Fruit fly (Drosophila melanogaster) whole organism, embryonic: ENCODE data around the gene Cwc25.

Source experiments
- Asciz ChIP-seq: fragments of 200-800 bp; sonication (Bioruptor generic); optimal IDR thresholded peaks from 2 replicates; lab custom pipeline; 2017; ENCODE audit warnings: missing biosample characterization, mild to moderate bottlenecking, missing genetic modification characterization, missing genetic modification reagents
- Bdp1 ChIP-seq: fragments of 200-800 bp; sonication (Bioruptor generic); optimal IDR thresholded peaks from 3 replicates; lab custom pipeline; 2016; ENCODE audit warnings: missing biosample characterization, missing genetic modification characterization
- CG10979 ChIP-seq: fragments of 200-800 bp; sonication (Bioruptor generic); optimal IDR thresholded peaks from 2 replicates; lab custom pipeline; 2018; ENCODE audit warnings: missing biosample characterization, mild to moderate bottlenecking, missing genetic modification characterization, moderate library complexity
- CG11696 ChIP-seq: fragments of 200-800 bp; sonication (Bioruptor generic); IDR thresholded peaks from 2 replicates; pipeline ENCODE4 v1.3.6; 2022; ENCODE audit warnings: missing biosample characterization, missing genetic modification characterization
- CG12071 ChIP-seq: fragments of 200-800 bp; sonication (Bioruptor generic); optimal IDR thresholded peaks from 3 replicates; lab custom pipeline; 2018; ENCODE audit warnings: missing biosample characterization, mild to moderate bottlenecking, missing genetic modification characterization
- CG12744 ChIP-seq: fragments of 200-800 bp; sonication (Bioruptor generic); optimal IDR thresholded peaks from 2 replicates; lab custom pipeline; 2016; ENCODE audit warnings: missing biosample characterization, missing genetic modification characterization
- CG13123 ChIP-seq: fragments of 200-800 bp; sonication (Bioruptor generic); optimal IDR thresholded peaks from 2 replicates; lab custom pipeline; 2016; ENCODE audit warnings: missing biosample characterization, missing genetic modification characterization
- CG14667 ChIP-seq: fragments of 200-800 bp; sonication (Bioruptor generic); IDR thresholded peaks from 2 replicates; pipeline ENCODE4 v1.3.6; 2022; ENCODE audit warnings: missing biosample characterization, missing genetic modification characterization
- CG17829 ChIP-seq: fragments of 200-800 bp; optimal IDR thresholded peaks from 2 replicates; lab custom pipeline; 2019; ENCODE audit warnings: missing biosample characterization, mild to moderate bottlenecking, missing genetic modification characterization, moderate library complexity
- CG1792 ChIP-seq: fragments of 200-800 bp; sonication (Bioruptor generic); optimal IDR thresholded peaks from 2 replicates; lab custom pipeline; 2016; ENCODE audit warnings: missing biosample characterization, missing genetic modification characterization
- CG2678 ChIP-seq: fragments of 200-800 bp; sonication (Bioruptor generic); optimal IDR thresholded peaks from 3 replicates; lab custom pipeline; 2019; ENCODE audit warnings: missing biosample characterization, mild to moderate bottlenecking, missing genetic modification characterization, moderate library complexity
- CG2712 ChIP-seq: fragments of 200-800 bp; optimal IDR thresholded peaks from 3 replicates; lab custom pipeline; 2019; ENCODE audit warnings: missing biosample characterization, mild to moderate bottlenecking, missing genetic modification characterization, moderate library complexity
- CG3065 ChIP-seq: fragments of 200-800 bp; sonication (Bioruptor generic); optimal IDR thresholded peaks from 2 replicates; lab custom pipeline; 2016; ENCODE audit warnings: missing biosample characterization, missing genetic modification characterization
- CG34422 ChIP-seq: fragments of 200-800 bp; sonication (Bioruptor generic); IDR thresholded peaks from 3 replicates; pipeline ENCODE4 v1.3.6; 2022; ENCODE audit warnings: missing biosample characterization, missing genetic modification characterization
- CG3726 ChIP-seq: fragments of 200-800 bp; sonication (Bioruptor generic); IDR thresholded peaks from 3 replicates; pipeline ENCODE4, ENCODE4 v1.3.6; 2022; ENCODE audit warnings: missing biosample characterization, missing genetic modification characterization
- CG3847 ChIP-seq: fragments of 200-800 bp; sonication (Bioruptor generic); IDR thresholded peaks from 2 replicates; pipeline ENCODE4 v1.3.6; 2022; ENCODE audit warnings: missing biosample characterization, missing genetic modification characterization
- CG4328 ChIP-seq: fragments of 200-800 bp; sonication (Bioruptor generic); optimal IDR thresholded peaks from 3 replicates; lab custom pipeline; 2017; ENCODE audit warnings: missing biosample characterization, missing genetic modification reagents, missing genetic modification characterization
- CG4854 ChIP-seq: fragments of 200-800 bp; sonication (Bioruptor generic); optimal IDR thresholded peaks from 2 replicates; lab custom pipeline; 2016; ENCODE audit warnings: missing biosample characterization, missing genetic modification characterization, inconsistent platforms
- CG5245 ChIP-seq: fragments of 200-800 bp; sonication (Bioruptor generic); optimal IDR thresholded peaks from 3 replicates; lab custom pipeline; 2016; ENCODE audit warnings: missing biosample characterization, missing genetic modification characterization
- CG7357 ChIP-seq: fragments of 200-800 bp; sonication (Bioruptor generic); IDR thresholded peaks from 3 replicates; pipeline ENCODE4 v1.3.6; 2022; ENCODE audit warnings: missing biosample characterization, missing genetic modification characterization
- CG8089 ChIP-seq: fragments of 200-800 bp; sonication (Bioruptor generic); optimal IDR thresholded peaks from 3 replicates; lab custom pipeline; 2016; ENCODE audit warnings: missing biosample characterization, missing genetic modification characterization
- CG9437 ChIP-seq: fragments of 200-800 bp; sonication (Bioruptor generic); optimal IDR thresholded peaks from 2 replicates; lab custom pipeline; 2018; ENCODE audit warnings: missing biosample characterization, mild to moderate bottlenecking, missing genetic modification characterization
- Deaf1 ChIP-seq: fragments of 200-800 bp; optimal IDR thresholded peaks from 3 replicates; lab custom pipeline; 2019; ENCODE audit warnings: missing biosample characterization, mild to moderate bottlenecking, missing genetic modification characterization, moderate library complexity
- Elba2 ChIP-seq: fragments of 200-800 bp; sonication (Bioruptor generic); optimal IDR thresholded peaks from 3 replicates; lab custom pipeline; 2016; ENCODE audit warnings: missing biosample characterization, missing genetic modification characterization
- Ets65A ChIP-seq: fragments of 200-800 bp; sonication (Bioruptor generic); peaks from one replicate; lab custom pipeline; 2016; ENCODE audit warnings: missing biosample characterization, missing genetic modification characterization
- GATAe ChIP-seq: fragments of 200-800 bp; sonication (Bioruptor generic); conservative IDR thresholded peaks from 2 replicates; pipeline ENCODE4 v1.3.6; 2022; ENCODE audit warnings: missing biosample characterization, missing genetic modification characterization
- HLH54F ChIP-seq: fragments of 200-800 bp; sonication (Bioruptor generic); optimal IDR thresholded peaks from 3 replicates; lab custom pipeline; 2016; ENCODE audit warnings: missing biosample characterization, missing genetic modification characterization
- Hr39 ChIP-seq: fragments of >200 bp; optimal IDR thresholded peaks from 2 replicates; lab custom pipeline; 2017
- Meics ChIP-seq: fragments of 200-800 bp; sonication (Bioruptor generic); optimal IDR thresholded peaks from 2 replicates; lab custom pipeline; 2017; ENCODE audit warnings: missing biosample characterization, mild to moderate bottlenecking, missing genetic modification characterization
- Nf-YC ChIP-seq: fragments of 200-800 bp; optimal IDR thresholded peaks from 3 replicates; lab custom pipeline; 2019; ENCODE audit warnings: missing biosample characterization, mild to moderate bottlenecking, missing genetic modification characterization, moderate library complexity
- Sin3A ChIP-seq: fragments of >200 bp; optimal IDR thresholded peaks from 2 replicates; lab custom pipeline; 2018
- Sox100B ChIP-seq: fragments of 200-800 bp; sonication (Bioruptor generic); optimal IDR thresholded peaks from 3 replicates; lab custom pipeline; 2018; ENCODE audit warnings: missing biosample characterization, mild to moderate bottlenecking, missing genetic modification characterization
- Spps ChIP-seq: fragments of 200-800 bp; sonication (Bioruptor generic); optimal IDR thresholded peaks from 2 replicates; lab custom pipeline; 2018; ENCODE audit warnings: missing biosample characterization, mild to moderate bottlenecking, missing genetic modification characterization
- Sry-β ChIP-seq: fragments of 200-800 bp; sonication (Bioruptor generic); optimal IDR thresholded peaks from 2 replicates; lab custom pipeline; 2018; ENCODE audit warnings: missing biosample characterization, mild to moderate bottlenecking, missing genetic modification characterization, moderate library complexity
- Trl ChIP-seq, 3 experiments: fragments of >200 bp in 2 of 3; fragments of 200-800 bp in 1 of 3; sonication (Bioruptor generic) in 1 of 3; optimal IDR thresholded peaks; 2 replicates in 1 of 3; 3 replicates in 2 of 3; lab custom pipeline; 2016 to 2017; ENCODE audit warnings: missing biosample characterization in 1 of 3, missing genetic modification characterization in 1 of 3
- ato ChIP-seq: fragments of 200-800 bp; sonication (Bioruptor generic); IDR thresholded peaks from 2 replicates; pipeline ENCODE4 v1.3.6; 2022; ENCODE audit warnings: missing biosample characterization, missing genetic modification characterization; ENCODE audit not compliant: partially characterized antibody
- bab2 ChIP-seq: fragments of 200-800 bp; sonication (Bioruptor generic); optimal IDR thresholded peaks from 2 replicates; lab custom pipeline; 2016; ENCODE audit warnings: missing biosample characterization, missing genetic modification characterization
- chm ChIP-seq: fragments of 200-800 bp; sonication (Bioruptor generic); IDR thresholded peaks from 2 replicates; pipeline ENCODE4 v1.3.6; 2022; ENCODE audit warnings: missing biosample characterization, missing genetic modification characterization
- ems ChIP-seq: fragments of 200-800 bp; sonication (Bioruptor generic); optimal IDR thresholded peaks from 3 replicates; lab custom pipeline; 2016; ENCODE audit warnings: missing biosample characterization, missing genetic modification characterization
- fd96Cb ChIP-seq: fragments of 200-800 bp; sonication (Bioruptor generic); optimal IDR thresholded peaks from 2 replicates; lab custom pipeline; 2018; ENCODE audit warnings: missing biosample characterization, mild to moderate bottlenecking, missing genetic modification characterization, moderate library complexity
- hb ChIP-seq: fragments of 200-800 bp; sonication (Bioruptor generic); IDR thresholded peaks from 3 replicates; pipeline ENCODE4 v1.3.6; 2022; ENCODE audit warnings: missing biosample characterization, missing genetic modification characterization; ENCODE audit not compliant: partially characterized antibody
- jing ChIP-seq: fragments of 200-800 bp; sonication (Bioruptor generic); optimal IDR thresholded peaks from 2 replicates; lab custom pipeline; 2018; ENCODE audit warnings: missing biosample characterization, mild to moderate bottlenecking, missing genetic modification characterization
- lilli ChIP-seq: fragments of 200-800 bp; sonication (Bioruptor generic); optimal IDR thresholded peaks from 3 replicates; lab custom pipeline; 2016; ENCODE audit warnings: missing biosample characterization, missing genetic modification characterization
- nerfin-1 ChIP-seq: fragments of 200-800 bp; sonication (Bioruptor generic); optimal IDR thresholded peaks from 3 replicates; lab custom pipeline; 2019; ENCODE audit warnings: missing biosample characterization, mild to moderate bottlenecking, missing genetic modification characterization, moderate library complexity
- org-1 ChIP-seq: fragments of 200-800 bp; sonication (Bioruptor generic); optimal IDR thresholded peaks from 2 replicates; lab custom pipeline; 2017; ENCODE audit warnings: missing biosample characterization, missing genetic modification characterization
- prd ChIP-seq, 3 experiments: fragments of >200 bp in 2 of 3; fragments of 200-800 bp in 1 of 3; sonication (Bioruptor generic) in 1 of 3; optimal IDR thresholded peaks in 2 of 3; IDR thresholded peaks in 1 of 3; 2 replicates in 2 of 3; 3 replicates in 1 of 3; pipeline versions ENCODE4 v1.3.6 to Lab custom; 2017 to 2022; ENCODE audit warnings: missing biosample characterization in 1 of 3, missing genetic modification characterization in 1 of 3
- ranshi ChIP-seq: fragments of 200-800 bp; sonication (Bioruptor generic); IDR thresholded peaks from 2 replicates; pipeline ENCODE4 v1.3.6; 2022; ENCODE audit warnings: missing biosample characterization, missing genetic modification characterization
- row ChIP-seq: fragments of 200-800 bp; sonication (Bioruptor generic); IDR thresholded peaks from 3 replicates; pipeline ENCODE4 v1.3.6; 2022; ENCODE audit warnings: missing biosample characterization, missing genetic modification characterization
- run ChIP-seq: fragments of 200-800 bp; sonication (Bioruptor generic); optimal IDR thresholded peaks from 3 replicates; lab custom pipeline; 2018; ENCODE audit warnings: missing biosample characterization, mild to moderate bottlenecking, missing genetic modification characterization
- slbo ChIP-seq: fragments of 200-800 bp; sonication (Bioruptor generic); IDR thresholded peaks from 2 replicates; pipeline ENCODE4 v1.3.6; 2022; ENCODE audit warnings: missing biosample characterization, missing genetic modification characterization
- zf30C ChIP-seq: fragments of 200-800 bp; sonication (Bioruptor generic); optimal IDR thresholded peaks from 3 replicates; lab custom pipeline; 2018; ENCODE audit warnings: missing biosample characterization, mild to moderate bottlenecking, missing genetic modification characterization

Cwc25 gene

DNA sequence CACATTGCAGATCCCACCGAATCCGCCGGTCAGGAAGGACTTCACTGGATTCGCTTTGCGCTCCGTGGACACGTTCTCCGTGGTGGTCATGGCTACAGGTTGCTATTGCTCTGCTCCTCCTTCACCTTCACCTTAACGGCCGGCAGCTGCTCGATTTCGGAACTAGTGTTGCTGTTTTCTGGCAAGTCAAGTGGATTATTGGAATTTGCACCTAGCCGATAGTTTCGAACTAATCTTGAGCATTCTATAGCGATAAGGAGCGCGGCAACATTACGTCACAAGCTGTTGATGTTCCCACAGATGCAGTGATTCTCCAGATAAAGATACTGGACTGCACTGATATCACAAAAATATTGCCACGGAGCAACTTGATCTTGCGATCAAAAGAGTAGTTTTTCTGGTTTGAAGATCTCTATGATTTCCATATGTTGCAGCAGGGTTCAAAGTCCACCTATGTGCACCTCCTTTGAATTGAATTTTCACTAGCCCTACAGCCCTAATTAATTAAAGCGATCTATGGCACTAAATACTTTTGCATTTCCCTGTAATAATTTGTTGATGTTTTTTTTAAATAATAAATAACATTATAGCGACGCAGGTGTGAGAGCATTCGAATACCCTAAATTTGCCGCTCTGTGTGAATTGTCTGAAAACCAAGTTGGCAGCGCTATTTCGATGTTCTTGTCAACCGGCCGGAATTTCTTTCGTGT is 24.7 kb downstream of the Cwc25 start, which contains the start of the genes colt and HINT1 (continued):
- TF ChIP-seq Nf-YC (tag; lab: Kevin White, UChicago) (peak; percentile 42), prd (optimal IDR thresholded peaks at IDR 0.05; lab: Kevin White, UChicago) (no peak), prd (GFP tag; IDR thresholded peaks at IDR 0.05; lab: Robert Waterston, UW) (no peak), Ets65A (GFP tag; lab: Kevin White, UChicago) (no peak), CG3065 (GFP tag; lab: Kevin White, UChicago) (no peak), CG12071 (no peak), CG4328 (GFP tag; lab: Kevin White, UChicago) (no peak), CG9437 (GFP tag; lab: Kevin White, UChicago) (peak; percentile 31), Deaf1 (tag; lab: Kevin White, UChicago) (peak; percentile 60), ranshi (GFP tag; lab: Robert Waterston, UW) (no peak), CG34422 (GFP tag; lab: Robert Waterston, UW) (peak; percentile 86), CG4854 (no peak), bab2 (GFP tag; lab: Kevin White, UChicago) (no peak), GATAe (no peak), Spps (tag; lab: Kevin White, UChicago) (no peak), ems (GFP tag; lab: Kevin White, UChicago) (peak; percentile 25), CG13123 (no peak), Sox100B (GFP tag; lab: Kevin White, UChicago) (no peak), Hr39 (lab: Kevin White, UChicago) (no peak), jing (no peak), lilli (GFP tag; lab: Kevin White, UChicago) (peak; percentile 17), CG12744 (no peak), Elba2 (no peak), ato (GFP tag; lab: Robert Waterston, UW) (no peak), Trl (optimal IDR thresholded peaks at IDR 0.05; lab: Kevin White, UChicago) (no peak), Trl (GFP tag; optimal IDR thresholded peaks at IDR 0.05; lab: Kevin White, UChicago) (no peak), org-1 (GFP tag; lab: Kevin White, UChicago) (no peak), fd96Cb (tag; lab: Kevin White, UChicago) (no peak), Sry-β (GFP tag; lab: Kevin White, UChicago) (peak; percentile 2), nerfin-1 (tag; lab: Kevin White, UChicago) (peak; percentile 56), row (peak; percentile 47), CG3726 (no peak), chm (GFP tag; lab: Robert Waterston, UW) (no peak), CG10979 (tag; lab: Kevin White, UChicago) (peak; percentile 37), run (tag; lab: Kevin White, UChicago) (no peak), Asciz (GFP tag; lab: Kevin White, UChicago) (no peak), CG5245 (GFP tag; lab: Kevin White, UChicago) (no peak), CG8089 (no peak), CG1792 (GFP tag; lab: Kevin White, UChicago) (no peak), CG2712 (peak; percentile 54), CG17829 (tag; lab: Kevin White, UChicago) (peak; percentile 52), CG11696 (GFP tag; lab: Robert Waterston, UW) (no peak), Bdp1 (no peak), zf30C (peak; percentile 6), CG14667 (GFP tag; lab: Robert Waterston, UW) (no peak), CG3847 (GFP tag; lab: Robert Waterston, UW) (peak; percentile 84), hb (GFP tag; lab: Robert Waterston, UW) (no peak), CG7357 (GFP tag; lab: Robert Waterston, UW) (no peak), Meics (GFP tag; lab: Kevin White, UChicago) (peak; percentile 28), HLH54F (GFP tag; lab: Kevin White, UChicago) (no peak), Sin3A (lab: Kevin White, UChicago) (peak; percentile 78), CG2678 (peak; percentile 28), slbo (GFP tag; lab: Robert Waterston, UW) (peak; percentile 9; the same call in 1 of the 2 replicates)
